Worm (Caenorhabditis elegans): ENCODE measurements around the gene cpt-2.
A peak's percentile ranks its signal among the peaks of the same experiment; 100 is the strongest.

cpt-2 gene

DNA sequence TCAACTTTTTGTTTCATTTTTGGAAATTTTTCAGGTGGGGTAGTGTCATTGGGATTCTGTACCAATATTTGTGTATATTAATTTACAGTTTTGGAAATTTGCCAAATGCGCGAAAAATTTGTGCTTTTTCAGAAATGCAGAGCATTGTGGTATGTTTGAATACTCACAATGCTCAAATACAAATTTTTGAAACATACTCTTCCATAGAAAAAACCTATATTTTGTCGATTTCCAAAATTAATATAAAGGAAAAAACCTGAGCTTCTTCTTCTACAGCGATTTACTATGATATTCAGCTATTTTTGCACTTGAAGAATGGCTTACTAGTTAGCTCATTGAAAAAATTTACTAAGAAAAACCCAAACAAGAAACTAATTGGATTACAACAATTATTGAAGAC is 33.5 kb downstream of the cpt-2 start:
- TF ChIP-seq ZK546.5 (tag; optimal IDR thresholded peaks at IDR 0.05) = no peak
- no peak for TF ChIP-seq jun-1 (tag; optimal IDR thresholded peaks at IDR 0.05)
- no peak for TF ChIP-seq egl-5 (tag; optimal IDR thresholded peaks at IDR 0.05)
- no peak for TF ChIP-seq nhr-237 (tag; optimal IDR thresholded peaks at IDR 0.05)
- no peak for TF ChIP-seq nhr-43 (tag; optimal IDR thresholded peaks at IDR 0.05; ENCODE audit: poor library complexity, severe bottlenecking)
- no peak for TF ChIP-seq ama-1 (optimal IDR thresholded peaks at IDR 0.05)
- no peak for TF ChIP-seq nhr-67 (tag; optimal IDR thresholded peaks at IDR 0.05)

DNA sequence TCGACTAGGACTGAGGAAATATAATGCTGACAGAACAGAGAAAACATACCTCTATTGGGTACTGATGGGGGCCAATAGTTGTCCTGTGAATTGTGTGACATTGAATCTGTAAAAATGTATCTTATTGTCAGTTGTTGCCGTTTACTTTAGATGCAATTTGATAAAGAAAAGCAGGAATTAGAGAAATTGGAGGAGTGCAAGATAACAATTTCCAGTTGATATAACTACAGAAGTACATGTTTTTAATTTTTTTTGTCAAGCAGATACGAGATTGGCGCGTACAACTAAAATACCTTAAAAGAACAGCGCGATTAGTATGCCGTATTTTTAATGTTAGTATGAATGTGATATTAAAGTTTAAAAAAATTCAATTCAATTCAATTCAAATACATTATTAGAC is 38.6 kb downstream of the cpt-2 start, which contains the start of gene zip-6:
TSS of gene zip-6 (minus strand) at position 101 of the 400 bp plus-strand sequence.
- TF ChIP-seq ZK546.5 (tag; optimal IDR thresholded peaks at IDR 0.05) (no peak), nhr-28 (tag; optimal IDR thresholded peaks at IDR 0.05) (no peak), nfya-1 (tag; optimal IDR thresholded peaks at IDR 0.05; ENCODE audit: insufficient read depth) (no peak), lin-39 (tag; optimal IDR thresholded peaks at IDR 0.05) (no peak), lsy-12 (tag; optimal IDR thresholded peaks at IDR 0.05) (no peak), sea-2 (GFP tag; optimal IDR thresholded peaks at IDR 0.05) (no peak), ama-1 (optimal IDR thresholded peaks at IDR 0.05) (no peak), nhr-67 (tag; optimal IDR thresholded peaks at IDR 0.05) (no peak), tbx-2 (tag; optimal IDR thresholded peaks at IDR 0.05) (no peak), hmg-11 (tag; optimal IDR thresholded peaks at IDR 0.05) (no peak), jun-1 (tag; optimal IDR thresholded peaks at IDR 0.05) (no peak)

DNA sequence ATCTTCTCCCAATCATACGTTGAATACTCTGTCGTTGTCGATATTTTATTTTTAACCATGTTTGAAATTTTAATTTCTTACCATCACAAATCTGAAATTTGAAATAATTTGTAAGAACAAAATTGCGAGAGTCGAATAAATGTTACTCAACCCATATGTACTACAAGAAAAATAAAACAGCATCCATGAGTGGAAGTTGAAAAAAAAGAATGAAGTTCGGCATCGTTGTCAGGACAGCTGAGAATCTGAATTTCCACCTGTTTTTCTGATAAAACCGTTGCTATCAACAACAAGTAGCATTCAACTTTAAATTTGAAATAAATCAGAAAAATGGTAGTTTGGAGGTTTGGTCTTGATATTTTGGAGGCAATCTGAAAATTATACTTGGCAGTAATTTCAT is 44.4 kb downstream of the cpt-2 start, which contains the start of gene C29F4.3:
TSS of gene C29F4.3 (minus strand) at position 101 of the 400 bp plus-strand sequence.
- no peak for TF ChIP-seq daf-12 (tag; optimal IDR thresholded peaks at IDR 0.05)
- no peak for TF ChIP-seq fkh-10 (GFP tag; optimal IDR thresholded peaks at IDR 0.05)
- no peak for TF ChIP-seq ceh-16 (tag; optimal IDR thresholded peaks at IDR 0.05)
- TF ChIP-seq zag-1 (tag; optimal IDR thresholded peaks at IDR 0.05) = no peak
- TF ChIP-seq hmg-11 (tag; optimal IDR thresholded peaks at IDR 0.05) = no peak
- no peak for TF ChIP-seq nhr-43 (tag; optimal IDR thresholded peaks at IDR 0.05; ENCODE audit: poor library complexity, severe bottlenecking)
- no peak for TF ChIP-seq ceh-28 (tag; optimal IDR thresholded peaks at IDR 0.05)
- no peak for TF ChIP-seq ztf-4 (tag; optimal IDR thresholded peaks at IDR 0.05)
- TF ChIP-seq egl-5 (tag; optimal IDR thresholded peaks at IDR 0.05) = no peak
- no peak for TF ChIP-seq nhr-237 (tag; optimal IDR thresholded peaks at IDR 0.05)
- TF ChIP-seq lsy-12 (tag; optimal IDR thresholded peaks at IDR 0.05) = no peak
- no peak for TF ChIP-seq egl-27 (tag; optimal IDR thresholded peaks at IDR 0.05)
- no peak for TF ChIP-seq sea-2 (GFP tag; optimal IDR thresholded peaks at IDR 0.05)
- TF ChIP-seq unc-62 (GFP tag; optimal IDR thresholded peaks at IDR 0.05) = no peak
- no peak for TF ChIP-seq pha-4 (tag; optimal IDR thresholded peaks at IDR 0.05)
- TF ChIP-seq fkh-2 (tag; optimal IDR thresholded peaks at IDR 0.05) = no peak
- TF ChIP-seq ZK546.5 (tag; optimal IDR thresholded peaks at IDR 0.05) = no peak
- no peak for TF ChIP-seq R02D3.7 (tag; optimal IDR thresholded peaks at IDR 0.05)

DNA sequence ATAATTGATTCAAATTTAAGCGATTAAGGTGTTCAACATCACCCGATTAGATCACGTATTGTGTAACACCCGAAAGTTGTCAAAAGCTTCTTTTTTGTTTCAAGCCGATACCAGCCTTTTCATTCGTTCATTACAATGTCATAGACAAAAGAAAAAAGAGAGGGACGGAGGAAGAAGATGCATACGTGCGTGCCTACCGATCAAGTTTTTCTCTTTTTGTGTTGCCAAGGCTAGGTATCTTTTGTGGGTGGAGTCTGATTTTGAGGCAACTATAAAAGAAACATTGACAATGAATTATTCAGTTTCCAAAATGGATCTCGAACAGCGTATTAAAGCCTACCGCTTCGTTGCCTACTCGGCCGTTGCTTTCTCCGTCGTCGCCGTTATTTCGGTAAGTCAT is 45.8 kb downstream of the cpt-2 start, which contains the start of gene col-125:
TSS of gene col-125 (plus strand) at position 301 of the 400 bp plus-strand sequence.
- TF ChIP-seq nhr-25 (tag; optimal IDR thresholded peaks at IDR 0.05) (peak; percentile 70), nfya-1 (tag; optimal IDR thresholded peaks at IDR 0.05; ENCODE audit: insufficient read depth) (peak; percentile 21), nhr-23 (tag; optimal IDR thresholded peaks at IDR 0.05) (no peak)

DNA sequence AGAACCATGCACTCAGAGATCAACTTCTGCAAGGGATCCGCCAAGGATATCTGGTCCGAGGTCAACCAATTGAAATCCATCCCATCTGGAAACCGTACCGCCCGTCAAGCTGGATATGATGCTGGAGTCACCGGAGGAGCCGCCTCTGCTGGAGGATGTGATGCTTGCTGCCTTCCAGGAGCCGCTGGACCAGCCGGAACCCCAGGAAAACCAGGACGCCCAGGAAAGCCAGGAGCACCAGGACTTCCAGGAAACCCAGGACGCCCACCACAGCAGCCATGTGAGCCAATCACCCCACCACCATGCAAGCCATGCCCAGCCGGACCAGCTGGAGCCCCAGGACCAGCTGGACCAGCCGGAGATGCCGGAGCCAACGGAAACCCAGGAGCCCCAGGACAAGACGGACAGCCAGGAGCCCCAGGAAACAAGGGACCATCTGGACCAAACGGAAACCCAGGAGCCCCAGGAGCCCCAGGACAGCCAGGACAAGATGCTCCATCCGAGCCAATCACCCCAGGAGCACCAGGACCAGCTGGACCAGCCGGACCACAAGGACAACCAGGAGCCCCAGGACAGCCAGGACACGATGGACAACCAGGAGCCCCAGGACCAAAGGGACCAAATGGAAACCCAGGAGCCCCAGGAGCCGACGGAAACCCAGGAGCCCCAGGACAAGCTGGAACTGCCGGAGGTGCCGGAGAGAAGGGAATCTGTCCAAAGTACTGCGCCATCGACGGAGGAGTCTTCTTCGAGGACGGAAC is 46.5 kb downstream of the cpt-2 start:
- TF ChIP-seq nhr-43 (tag; optimal IDR thresholded peaks at IDR 0.05; ENCODE audit: poor library complexity, severe bottlenecking) = peak; percentile 51

DNA sequence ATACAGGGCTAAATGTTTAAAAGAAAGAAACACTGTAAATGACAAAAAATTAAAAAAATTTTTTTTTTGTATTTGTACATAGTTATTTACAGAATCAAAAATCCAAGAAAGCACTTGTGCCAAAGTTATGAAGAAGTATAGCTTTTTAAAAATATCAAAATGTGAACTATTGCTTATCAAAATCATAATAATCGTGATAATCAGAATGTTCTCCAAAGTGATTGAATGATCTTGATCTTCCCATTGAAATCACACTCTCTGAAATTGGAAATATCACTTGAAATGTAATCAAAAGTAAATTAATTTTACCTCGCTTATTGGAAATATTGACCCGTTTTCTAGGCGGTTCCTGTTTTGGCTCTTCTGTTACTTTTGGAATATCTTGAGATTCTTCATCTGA is 47.1 kb downstream of the cpt-2 start:
- peak; percentile 29 for TF ChIP-seq nhr-43 (tag; optimal IDR thresholded peaks at IDR 0.05; ENCODE audit: poor library complexity, severe bottlenecking)
- TF ChIP-seq unc-62 (GFP tag; optimal IDR thresholded peaks at IDR 0.05) = no peak
- peak; percentile 15 for TF ChIP-seq R02D3.7 (tag; optimal IDR thresholded peaks at IDR 0.05)
- TF ChIP-seq eor-1 (tag; optimal IDR thresholded peaks at IDR 0.05) = no peak
- no peak for TF ChIP-seq fos-1 (tag; optimal IDR thresholded peaks at IDR 0.05)
- no peak for TF ChIP-seq skn-1 (tag; optimal IDR thresholded peaks at IDR 0.05)
- peak in 1 of 3 experiments; percentile 51 for TF ChIP-seq elt-3 (tag; optimal IDR thresholded peaks at IDR 0.05)
- no peak for TF ChIP-seq nhr-67 (tag; optimal IDR thresholded peaks at IDR 0.05)
- TF ChIP-seq nhr-25 (tag; optimal IDR thresholded peaks at IDR 0.05) = peak; percentile 1
- TF ChIP-seq tbx-2 (tag; optimal IDR thresholded peaks at IDR 0.05) = no peak

Data from whole organism, L3 larva.